Fruit fly (Drosophila melanogaster) whole organism, pupa: ENCODE data around the gene Ost48.

ENCODE experiments used
- CG13204 ChIP-seq: fragments of 200-800 bp; sonication (Bioruptor generic); optimal IDR thresholded peaks from 2 replicates; lab custom pipeline; 2018; ENCODE audit warnings: missing biosample characterization, mild to moderate bottlenecking, missing genetic modification characterization, moderate library complexity
- CG15710 ChIP-seq: fragments of 200-800 bp; sonication (Bioruptor generic); optimal IDR thresholded peaks from 2 replicates; lab custom pipeline; 2018; ENCODE audit warnings: missing biosample characterization, mild to moderate bottlenecking, missing genetic modification characterization, moderate library complexity
- CG32121 ChIP-seq: fragments of 200-800 bp; sonication (Bioruptor generic); IDR thresholded peaks from 2 replicates; pipeline ENCODE4 v1.3.6; 2022; ENCODE audit warnings: missing biosample characterization, missing genetic modification characterization
- CG8301 ChIP-seq: fragments of 200-800 bp; sonication (Bioruptor generic); optimal IDR thresholded peaks from 2 replicates; lab custom pipeline; 2018; ENCODE audit warnings: missing biosample characterization, mild to moderate bottlenecking, missing genetic modification characterization
- CG9948 ChIP-seq: fragments of 200-800 bp; sonication (Bioruptor generic); optimal IDR thresholded peaks from 2 replicates; lab custom pipeline; 2018; ENCODE audit warnings: missing biosample characterization, mild to moderate bottlenecking, missing genetic modification characterization, moderate library complexity
- D1 ChIP-seq: fragments of 200-800 bp; sonication (Bioruptor generic); optimal IDR thresholded peaks from 2 replicates; lab custom pipeline; 2018; ENCODE audit warnings: missing biosample characterization, mild to moderate bottlenecking, missing genetic modification characterization, moderate library complexity
- Ets98B ChIP-seq: fragments of 200-800 bp; sonication (Bioruptor generic); IDR thresholded peaks from 2 replicates; pipeline ENCODE4 v1.3.6; 2022; ENCODE audit warnings: missing biosample characterization, missing genetic modification characterization
- Pif1B ChIP-seq: fragments of 200-800 bp; sonication (Bioruptor generic); optimal IDR thresholded peaks from 3 replicates; lab custom pipeline; 2016; ENCODE audit warnings: missing biosample characterization, missing genetic modification characterization
- Snoo ChIP-seq: fragments of 200-800 bp; sonication (Bioruptor generic); optimal IDR thresholded peaks from 3 replicates; lab custom pipeline; 2017; ENCODE audit warnings: missing biosample characterization, mild to moderate bottlenecking, missing genetic modification characterization, inconsistent platforms
- fd96Ca ChIP-seq: fragments of 200-800 bp; sonication (Bioruptor generic); IDR thresholded peaks from 3 replicates; pipeline ENCODE4 v1.3.6; 2022; ENCODE audit warnings: missing biosample characterization, missing genetic modification characterization
- rn ChIP-seq: fragments of 200-800 bp; sonication (Bioruptor generic); IDR thresholded peaks from 2 replicates; pipeline ENCODE4 v1.3.6; 2022; ENCODE audit warnings: missing biosample characterization, missing genetic modification characterization

dm6 chrX:9141219-9141618, 17.1 kb downstream of the Ost48 start:
- TF ChIP-seq D1 (tag; lab: Kevin White, UChicago) = peak; percentile 36
- no peak for TF ChIP-seq CG13204 (GFP tag; lab: Kevin White, UChicago)
- no peak for TF ChIP-seq Pif1B
- TF ChIP-seq CG8301 (tag; lab: Kevin White, UChicago) = peak; percentile 68
- peak; percentile 70 for TF ChIP-seq rn
- TF ChIP-seq CG32121 (GFP tag; lab: Robert Waterston, UW) = peak; percentile 72
- peak; percentile 54 for TF ChIP-seq Snoo (tag; lab: Kevin White, UChicago)
- TF ChIP-seq fd96Ca = peak; percentile 91
- peak; percentile 66 for TF ChIP-seq CG9948 (tag; lab: Kevin White, UChicago)
- TF ChIP-seq CG15710 (tag; lab: Kevin White, UChicago) = peak; percentile 82
- peak; percentile 88 for TF ChIP-seq Ets98B
